Worm (Caenorhabditis elegans): ENCODE results near the gene nspf-3.

ce11 chrII:2659364-2659763 lies 30.6 kb downstream of the nspf-3 start, which contains the start of gene gcy-21:
- no peak for TF ChIP-seq zag-1 (tag; optimal IDR thresholded peaks at IDR 0.05)
- no peak for TF ChIP-seq R02D3.7 (tag; optimal IDR thresholded peaks at IDR 0.05)
- TF ChIP-seq madf-9 (GFP tag; conservative IDR thresholded peaks at IDR 0.05), result no peak
- no peak for TF ChIP-seq fkh-10 (GFP tag; optimal IDR thresholded peaks at IDR 0.05)
- no peak for TF ChIP-seq nhr-28 (tag; optimal IDR thresholded peaks at IDR 0.05)
- TF ChIP-seq skn-1 (tag; optimal IDR thresholded peaks at IDR 0.05), result no peak
- TF ChIP-seq saeg-2 (GFP tag; IDR thresholded peaks at IDR 0.05), result no peak
- no peak for TF ChIP-seq lim-7 (GFP tag; IDR thresholded peaks at IDR 0.05)
- no peak for TF ChIP-seq daf-19 (GFP tag; conservative IDR thresholded peaks at IDR 0.05)
- no peak for TF ChIP-seq nhr-77 (tag; optimal IDR thresholded peaks at IDR 0.05)
- TF ChIP-seq ama-1 (optimal IDR thresholded peaks at IDR 0.05), result no peak
- no peak for TF ChIP-seq nhr-76 (tag; optimal IDR thresholded peaks at IDR 0.05)
- TF ChIP-seq lsy-2 (tag; optimal IDR thresholded peaks at IDR 0.05), result no peak
